Worm (Caenorhabditis elegans) whole organism, young adult: ENCODE results near the gene ZK1240.11.

Experiments
- B0261.1 ChIP-seq: sonication (generic microtip); optimal IDR thresholded peaks from 2 replicates; lab custom pipeline; 2016; ENCODE audit warnings: mild to moderate bottlenecking, missing genetic modification characterization, moderate library complexity, missing compliant biosample characterization
- C06A6.2 ChIP-seq: fragments of 200-800 bp; sonication (Bioruptor generic); conservative IDR thresholded peaks from 2 replicates; pipeline ENCODE4 v1.3.6; 2022; ENCODE audit warnings: missing genetic modification characterization, missing compliant biosample characterization
- F39B2.1 ChIP-seq: fragments of 200-800 bp; sonication (Bioruptor generic); IDR thresholded peaks from 2 replicates; pipeline ENCODE4 v1.3.6; 2022; ENCODE audit warnings: missing genetic modification reagents, missing genetic modification characterization, missing compliant biosample characterization
- F57A8.1 ChIP-seq: fragments of 200-800 bp; sonication (Bioruptor generic); optimal IDR thresholded peaks from 2 replicates; lab custom pipeline; 2018; ENCODE audit warnings: mild to moderate bottlenecking, missing genetic modification characterization, moderate library complexity, missing compliant biosample characterization
- K11D2.4 ChIP-seq: fragments of 200-800 bp; sonication (Bioruptor generic); IDR thresholded peaks from 2 replicates; pipeline ENCODE4 v1.3.6; 2022; ENCODE audit warnings: missing genetic modification reagents, missing genetic modification characterization, missing compliant biosample characterization
- ZK185.1 ChIP-seq: sonication (generic microtip); optimal IDR thresholded peaks from 2 replicates; lab custom pipeline; 2016; ENCODE audit warnings: mild to moderate bottlenecking, missing genetic modification characterization, missing compliant biosample characterization; ENCODE audit not compliant: poor library complexity, severe bottlenecking
- aptf-3 ChIP-seq: fragments of 200-800 bp; sonication (Bioruptor generic); IDR thresholded peaks from 2 replicates; pipeline ENCODE4 v1.3.6; 2022; ENCODE audit warnings: missing genetic modification characterization, missing compliant biosample characterization
- attf-3 ChIP-seq: fragments of 200-800 bp; sonication (Bioruptor generic); conservative IDR thresholded peaks from 2 replicates; pipeline ENCODE4 v1.3.6; 2022; ENCODE audit warnings: missing genetic modification reagents, missing genetic modification characterization, missing compliant biosample characterization
- attf-5 ChIP-seq: fragments of 200-800 bp; sonication (Bioruptor generic); optimal IDR thresholded peaks from 2 replicates; lab custom pipeline; 2018; ENCODE audit warnings: mild to moderate bottlenecking, missing genetic modification characterization, missing compliant biosample characterization
- bed-1 ChIP-seq: fragments of 200-800 bp; sonication (Bioruptor generic); IDR thresholded peaks from 2 replicates; pipeline ENCODE4 v1.3.6; 2022; ENCODE audit warnings: missing genetic modification reagents, missing genetic modification characterization, missing compliant biosample characterization
- bed-2 ChIP-seq: fragments of 200-800 bp; sonication (Bioruptor generic); IDR thresholded peaks from 2 replicates; pipeline ENCODE4 v1.3.6; 2022; ENCODE audit warnings: missing genetic modification reagents, missing genetic modification characterization, missing compliant biosample characterization
- cebp-2 ChIP-seq: fragments of 200-800 bp; sonication (Bioruptor generic); IDR thresholded peaks from 2 replicates; pipeline ENCODE4 v1.3.6; 2022; ENCODE audit warnings: missing genetic modification characterization, missing compliant biosample characterization
- ceh-100 ChIP-seq: fragments of 200-800 bp; sonication (Bioruptor generic); IDR thresholded peaks from 2 replicates; pipeline ENCODE4 v1.3.6; 2022; ENCODE audit warnings: missing genetic modification reagents, missing genetic modification characterization, missing compliant biosample characterization
- ceh-91 ChIP-seq: fragments of 200-800 bp; sonication (Bioruptor generic); IDR thresholded peaks from 2 replicates; pipeline ENCODE4 v1.3.6; 2022; ENCODE audit warnings: missing genetic modification reagents, missing genetic modification characterization, missing compliant biosample characterization
- dpff-1 ChIP-seq: sonication (generic microtip); optimal IDR thresholded peaks from 2 replicates; lab custom pipeline; 2017; ENCODE audit warnings: mild to moderate bottlenecking, missing genetic modification characterization, missing compliant biosample characterization
- dpl-1 ChIP-seq: fragments of 150-350 bp; optimal IDR thresholded peaks from 2 replicates; lab custom pipeline; 2014; ENCODE audit warnings: missing biosample characterization, missing genetic modification reagents, missing genetic modification characterization
- efl-1 ChIP-seq: fragments of 150-350 bp; optimal IDR thresholded peaks from 2 replicates; lab custom pipeline; 2014; ENCODE audit warnings: missing biosample characterization, missing genetic modification reagents, missing genetic modification characterization
- fkh-3 ChIP-seq: sonication (generic microtip); optimal IDR thresholded peaks from 2 replicates; lab custom pipeline; 2016; ENCODE audit warnings: mild to moderate bottlenecking, missing genetic modification characterization, missing compliant biosample characterization
- hmg-1.2 ChIP-seq: fragments of 200-800 bp; sonication (Bioruptor generic); IDR thresholded peaks from 2 replicates; pipeline ENCODE4 v1.3.6; 2022; ENCODE audit warnings: missing genetic modification reagents, missing genetic modification characterization, missing compliant biosample characterization
- let-526 ChIP-seq: fragments of 200-800 bp; sonication (Bioruptor generic); IDR thresholded peaks from 2 replicates; pipeline ENCODE4 v1.3.6; 2022; ENCODE audit warnings: missing genetic modification reagents, missing genetic modification characterization, missing compliant biosample characterization
- let-607 ChIP-seq, 2 experiments: fragments of 200-800 bp in 1 of 2; sonication (Bioruptor generic) in 1 of 2; sonication (generic microtip) in 1 of 2; optimal IDR thresholded peaks; 2 replicates each; lab custom pipeline; 2016 to 2018; ENCODE audit warnings: mild to moderate bottlenecking in 2 of 2, missing compliant biosample characterization in 2 of 2, missing genetic modification characterization in 2 of 2, moderate library complexity in 2 of 2, missing genotype in 1 of 2
- lin-26 ChIP-seq: fragments of 200-800 bp; sonication (Bioruptor generic); IDR thresholded peaks from 2 replicates; pipeline ENCODE4 v1.3.6; 2022; ENCODE audit warnings: missing genetic modification reagents, missing genetic modification characterization, missing compliant biosample characterization
- lir-1 ChIP-seq: fragments of 200-800 bp; sonication (Bioruptor generic); conservative IDR thresholded peaks from 2 replicates; pipeline ENCODE4 v1.3.6; 2022; ENCODE audit warnings: missing genetic modification reagents, missing genetic modification characterization, missing compliant biosample characterization
- madf-8 ChIP-seq: fragments of 200-800 bp; sonication (Bioruptor generic); conservative IDR thresholded peaks from 2 replicates; pipeline ENCODE4 v1.3.6; 2022; ENCODE audit warnings: missing genetic modification reagents, missing genetic modification characterization, missing compliant biosample characterization
- mel-28 ChIP-seq: sonication (generic microtip); optimal IDR thresholded peaks from 2 replicates; lab custom pipeline; 2016; ENCODE audit warnings: borderline replicate concordance, mild to moderate bottlenecking, missing genetic modification characterization, missing compliant biosample characterization
- nhr-27 ChIP-seq: fragments of 200-800 bp; sonication (Bioruptor generic); optimal IDR thresholded peaks from 2 replicates; lab custom pipeline; 2018; ENCODE audit warnings: mild to moderate bottlenecking, missing genetic modification characterization, moderate library complexity, missing compliant biosample characterization
- nhr-80 ChIP-seq: sonication (generic microtip); optimal IDR thresholded peaks from 2 replicates; lab custom pipeline; 2016; ENCODE audit warnings: missing genetic modification characterization, missing compliant biosample characterization
- rpc-1 ChIP-seq, 2 experiments: fragments of 150-350 bp in 1 of 2; sonication (generic microtip) in 1 of 2; optimal IDR thresholded peaks; 2 replicates each; lab custom pipeline; 2014 to 2018; ENCODE audit warnings: missing biosample characterization in 1 of 2, missing genetic modification characterization in 1 of 2, missing genetic modification reagents in 1 of 2, missing genotype in 1 of 2
- sea-2 ChIP-seq: fragments of 200-800 bp; sonication (Bioruptor generic); IDR thresholded peaks from 2 replicates; pipeline ENCODE4 v1.3.6; 2022; ENCODE audit warnings: missing genetic modification characterization, missing compliant biosample characterization
- snpc-1.3 ChIP-seq: sonication (generic microtip); optimal IDR thresholded peaks from 2 replicates; lab custom pipeline; 2017; ENCODE audit warnings: missing genetic modification characterization, mild to moderate bottlenecking, missing compliant biosample characterization, antibody characterized with exemption, moderate library complexity, missing genotype, missing genetic modification reagents; ENCODE audit not compliant: insufficient read depth
- snpc-3.4 ChIP-seq: sonication (generic microtip); optimal IDR thresholded peaks from 2 replicates; lab custom pipeline; 2017; ENCODE audit warnings: missing genetic modification characterization, mild to moderate bottlenecking, missing compliant biosample characterization, antibody characterized with exemption, moderate library complexity, missing genotype, missing genetic modification reagents
- sptf-2 ChIP-seq: fragments of 200-800 bp; sonication (Bioruptor generic); optimal IDR thresholded peaks from 2 replicates; lab custom pipeline; 2018; ENCODE audit warnings: mild to moderate bottlenecking, missing genetic modification characterization, missing compliant biosample characterization
- tbp1 ChIP-seq: fragments of 200-800 bp; sonication (Bioruptor generic); optimal IDR thresholded peaks from 2 replicates; lab custom pipeline; 2018; ENCODE audit warnings: mild to moderate bottlenecking, missing genetic modification characterization, missing compliant biosample characterization
- xnd-1 ChIP-seq: sonication (generic microtip); optimal IDR thresholded peaks from 2 replicates; lab custom pipeline; 2016; ENCODE audit warnings: missing genotype, missing genetic modification reagents, missing genetic modification characterization, missing compliant biosample characterization
- zfh-2 ChIP-seq: fragments of 200-800 bp; sonication (Bioruptor generic); conservative IDR thresholded peaks from 2 replicates; pipeline ENCODE4 v1.3.6; 2022; ENCODE audit warnings: missing genetic modification reagents, missing genetic modification characterization, missing compliant biosample characterization
- zim-3 ChIP-seq: sonication (generic microtip); optimal IDR thresholded peaks from 2 replicates; lab custom pipeline; 2017; ENCODE audit warnings: mild to moderate bottlenecking, missing genetic modification characterization, moderate library complexity, missing compliant biosample characterization
- ztf-22 ChIP-seq: fragments of 200-800 bp; sonication (Bioruptor generic); optimal IDR thresholded peaks from 2 replicates; lab custom pipeline; 2018; ENCODE audit warnings: mild to moderate bottlenecking, missing genetic modification characterization, moderate library complexity, missing compliant biosample characterization
- ztf-26 ChIP-seq: sonication (generic microtip); optimal IDR thresholded peaks from 2 replicates; lab custom pipeline; 2017; ENCODE audit warnings: missing genetic modification characterization, missing compliant biosample characterization

The ZK1240.11 gene

DNA sequence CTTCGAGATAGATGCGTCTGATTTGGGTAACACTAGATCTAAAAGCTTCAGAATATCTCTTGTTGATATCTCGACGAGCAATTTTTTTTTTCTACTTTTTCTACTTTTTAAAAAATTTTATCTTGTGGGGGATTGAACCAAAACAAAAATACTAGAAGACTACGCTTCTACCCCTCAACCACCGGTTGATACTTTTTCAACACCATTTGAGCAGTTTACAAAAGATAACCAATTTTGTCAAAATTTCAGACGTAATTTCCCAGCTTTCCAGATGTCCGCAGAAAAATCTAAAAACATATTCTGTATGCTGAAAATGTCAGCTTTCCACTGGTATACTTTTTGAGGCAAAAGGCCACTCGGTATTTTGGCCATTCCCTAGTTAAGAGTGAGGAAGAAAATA is 20.5 kb upstream of the ZK1240.11 start:
- TF ChIP-seq bed-1 (GFP tag; lab: Robert Waterston, UW) (no peak), B0261.1 (tag; lab: Kevin White, UChicago) (peak; percentile 54), ztf-22 (no peak), snpc-1.3 (no peak), rpc-1 (optimal IDR thresholded peaks at IDR 0.05; lab: Kevin White, UChicago) (peak; percentile 46), rpc-1 (tag; optimal IDR thresholded peaks at IDR 0.05; lab: Kevin White, UChicago) (peak; percentile 70), ceh-91 (GFP tag; lab: Robert Waterston, UW) (no peak), dpl-1 (no peak), cebp-2 (GFP tag; lab: Robert Waterston, UW) (no peak), tbp1 (GFP tag; lab: Kevin White, UChicago) (peak; percentile 86), ztf-26 (no peak), sptf-2 (GFP tag; lab: Kevin White, UChicago) (no peak), lir-1 (GFP tag; lab: Robert Waterston, UW) (no peak), let-526 (no peak), nhr-27 (no peak)

DNA sequence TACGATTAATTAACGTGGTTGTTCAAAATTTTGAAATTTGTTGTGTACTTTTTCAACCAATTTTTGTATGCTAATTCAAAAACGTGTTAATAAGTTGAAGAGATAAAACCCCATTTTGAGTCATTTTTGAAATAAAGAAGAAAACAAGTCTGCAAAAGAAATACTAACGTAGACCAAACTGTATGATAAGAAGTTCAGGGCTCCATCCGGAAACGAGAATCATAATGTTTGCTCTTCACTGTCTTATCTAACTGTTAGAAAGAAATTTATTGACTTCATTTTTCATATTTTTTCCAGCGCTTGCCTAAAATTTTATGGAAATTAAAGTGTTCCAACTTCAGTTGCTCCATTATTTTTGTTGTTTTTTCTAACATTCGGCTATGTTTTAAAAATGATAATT is 19.5 kb upstream of the ZK1240.11 start:
- TF ChIP-seq nhr-80 (tag; lab: Kevin White, UChicago) = peak; percentile 62
- no peak for TF ChIP-seq ceh-100
- TF ChIP-seq mel-28 (tag; lab: Kevin White, UChicago) = no peak

DNA sequence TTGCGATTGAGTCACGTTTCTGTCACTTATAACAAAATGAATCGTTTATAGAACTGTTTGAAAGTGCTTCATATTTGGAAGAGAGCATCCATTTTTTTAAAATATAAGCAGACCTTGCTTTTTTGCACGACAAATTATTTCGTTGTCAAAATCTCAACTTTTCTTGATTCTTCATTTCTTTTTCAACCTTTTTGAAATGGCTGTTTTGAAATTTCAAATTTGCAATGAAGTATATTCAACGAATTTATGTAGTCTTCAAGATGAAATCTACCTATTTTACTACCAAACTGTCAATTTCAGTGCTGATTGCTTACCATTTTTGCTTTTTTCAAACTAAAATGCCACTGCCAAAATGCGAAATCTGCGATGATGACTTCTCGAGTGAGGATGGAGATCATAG is 18.3 kb upstream of the ZK1240.11 start, which contains the start of gene B0281.3:
Gene B0281.3 (plus strand): TSS at position 301 of the 400 bp plus-strand sequence.
- TF ChIP-seq efl-1 = no peak
- TF ChIP-seq aptf-3 (GFP tag; lab: Robert Waterston, UW) = no peak
- no peak for TF ChIP-seq lin-26
- TF ChIP-seq let-526 = no peak

DNA sequence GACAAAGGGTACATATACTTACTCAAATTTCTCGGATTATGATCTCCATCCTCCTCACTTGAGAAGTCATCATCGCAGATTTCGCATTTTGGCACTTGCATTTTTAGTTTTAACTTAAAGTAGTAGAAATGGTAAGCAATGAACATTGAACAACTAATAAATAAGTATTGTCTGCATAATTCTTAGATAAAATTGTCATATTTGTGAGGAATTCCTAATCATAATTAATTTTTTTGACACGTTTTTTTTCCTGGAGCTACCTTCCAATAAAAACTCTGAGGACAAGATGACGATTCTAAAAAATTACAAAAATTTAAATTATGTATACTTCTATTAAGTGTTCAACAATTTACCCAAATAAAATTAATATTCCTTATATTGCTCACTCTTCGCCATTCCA is 12.3 kb upstream of the ZK1240.11 start, which contains the start of the genes trim-21 and B0281.1:
Gene trim-21 (minus strand): TSS at position 101 of the 400 bp plus-strand sequence.
Gene B0281.1 (plus strand): TSS at position 321 of the 400 bp plus-strand sequence.
- TF ChIP-seq xnd-1 (tag; lab: Kevin White, UChicago) = no peak
- TF ChIP-seq snpc-3.4 (tag; lab: Kevin White, UChicago) = no peak
- TF ChIP-seq let-607 (tag; optimal IDR thresholded peaks at IDR 0.05; lab: Kevin White, UChicago) = no peak
- no peak for TF ChIP-seq attf-3 (GFP tag; lab: Robert Waterston, UW)
- no peak for TF ChIP-seq F57A8.1 (GFP tag; lab: Kevin White, UChicago)
- no peak for TF ChIP-seq sea-2 (GFP tag; lab: Robert Waterston, UW)
- TF ChIP-seq zfh-2 (GFP tag; lab: Robert Waterston, UW) = no peak
- TF ChIP-seq F39B2.1 (GFP tag; lab: Robert Waterston, UW) = no peak
- TF ChIP-seq K11D2.4 (GFP tag; lab: Robert Waterston, UW) = no peak
- no peak for TF ChIP-seq fkh-3 (tag; lab: Kevin White, UChicago)
- no peak for TF ChIP-seq ZK185.1
- no peak for TF ChIP-seq nhr-80 (tag; lab: Kevin White, UChicago)
- TF ChIP-seq bed-2 = no peak
- TF ChIP-seq madf-8 (GFP tag; lab: Robert Waterston, UW) = no peak
- TF ChIP-seq zim-3 (tag; lab: Kevin White, UChicago) = no peak
- no peak for TF ChIP-seq dpff-1
- no peak for TF ChIP-seq C06A6.2 (GFP tag; lab: Robert Waterston, UW)
- TF ChIP-seq attf-5 = no peak
- TF ChIP-seq hmg-1.2 (GFP tag; lab: Robert Waterston, UW) = no peak
